Worm (Caenorhabditis elegans) whole organism, mixed stage, embryonic: Measurements from ENCODE around the gene ttll-4.

Source experiments
- lsy-2 ChIP-seq: fragments of 150-350 bp; optimal IDR thresholded peaks from 2 replicates; lab custom pipeline; 2014; ENCODE audit warnings: missing biosample characterization, missing genetic modification characterization
- nhr-2 ChIP-seq: fragments of 150-350 bp; optimal IDR thresholded peaks from 2 replicates; lab custom pipeline; 2014; ENCODE audit warnings: missing biosample characterization, missing genetic modification characterization
- nhr-28 ChIP-seq: fragments of 150-350 bp; optimal IDR thresholded peaks from 2 replicates; lab custom pipeline; 2014; ENCODE audit warnings: missing biosample characterization, missing genetic modification characterization
- snpc-4 ChIP-seq: fragments of 150-350 bp; optimal IDR thresholded peaks from 2 replicates; lab custom pipeline; 2014; ENCODE audit warnings: missing biosample characterization, missing genetic modification characterization
- unc-120 ChIP-seq: sonication (generic microtip); optimal IDR thresholded peaks from 2 replicates; lab custom pipeline; 2017; ENCODE audit warnings: missing genetic modification characterization, missing compliant biosample characterization; ENCODE audit not compliant: poor library complexity, severe bottlenecking
- zip-8 ChIP-seq: fragments of 150-350 bp; optimal IDR thresholded peaks from 2 replicates; lab custom pipeline; 2014; ENCODE audit warnings: missing biosample characterization, missing genetic modification characterization

DNA sequence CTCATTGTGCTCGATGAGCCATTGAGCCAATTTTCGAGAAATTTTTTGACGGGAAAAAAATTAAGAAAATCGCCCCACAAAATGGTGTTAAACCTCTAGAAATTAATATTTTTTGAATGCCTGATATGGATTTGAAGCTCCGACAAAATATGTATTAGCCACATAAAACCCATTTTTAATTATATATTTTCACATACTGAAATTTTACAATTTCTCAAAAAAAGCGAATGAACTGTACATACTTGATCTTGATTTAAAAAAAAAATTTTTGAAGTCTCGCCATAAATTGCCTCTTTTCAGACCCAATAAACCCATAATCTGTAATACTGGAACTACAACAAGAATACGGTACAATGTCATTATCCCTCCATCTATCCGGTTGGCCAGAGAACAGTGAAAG, 28.5 kb downstream of the ttll-4 start, which contains the start of gene nac-3:
- TF ChIP-seq lsy-2 (no peak), snpc-4 (tag; lab: Kevin White, UChicago) (no peak), nhr-2 (tag; lab: Kevin White, UChicago) (no peak), zip-8 (tag; lab: Kevin White, UChicago) (no peak), unc-120 (tag; lab: Kevin White, UChicago) (no peak), nhr-28 (no peak)
